5 fruit fly cellular contexts compared by ENCODE assay signal in genomic region chr2L:1981726-1982367, dm6.
TF ChIP-seq lines count a peak whose summit lies in the region.

Gene CG7289 (plus strand): TSS chr2L:1982217.

- no peak for TF ChIP-seq CTCF in whole organism, embryonic (GFP tag; optimal IDR thresholded peaks at IDR 0.05; lab: Kevin White, UChicago)

TF ChIP-seq in whole organism, adult, 20 proteins besides CTCF, POLR2A, EP300 and RAD21 (continues in another document):
- TF ChIP-seq cnc (optimal IDR thresholded peaks at IDR 0.05; lab: Kevin White, UChicago) (no peak), Crg-1 (GFP tag; optimal IDR thresholded peaks at IDR 0.05; lab: Kevin White, UChicago) (no peak), CG7101 (tag; optimal IDR thresholded peaks at IDR 0.05; lab: Kevin White, UChicago) (peak; percentile 18), kay (GFP tag; lab: Kevin White, UChicago; ENCODE audit: borderline replicate concordance) (no peak), Clk (GFP tag; optimal IDR thresholded peaks at IDR 0.05; lab: Kevin White, UChicago) (no peak), CG12768 (GFP tag; optimal IDR thresholded peaks at IDR 0.05; lab: Kevin White, UChicago) (peak; percentile 13), CG5204 (GFP tag; optimal IDR thresholded peaks at IDR 0.05; lab: Kevin White, UChicago) (no peak), Mnt (GFP tag; optimal IDR thresholded peaks at IDR 0.05; lab: Kevin White, UChicago) (peak; percentile 29), ovo (GFP tag; optimal IDR thresholded peaks at IDR 0.05; lab: Kevin White, UChicago) (no peak), Hr96 (GFP tag; optimal IDR thresholded peaks at IDR 0.05; lab: Kevin White, UChicago) (no peak), CG7045 (GFP tag; optimal IDR thresholded peaks at IDR 0.05; lab: Kevin White, UChicago) (no peak), toe (GFP tag; optimal IDR thresholded peaks at IDR 0.05; lab: Kevin White, UChicago) (peak; percentile 58), bab1 (GFP tag; optimal IDR thresholded peaks at IDR 0.05; lab: Kevin White, UChicago) (no peak), tj (GFP tag; optimal IDR thresholded peaks at IDR 0.05; lab: Kevin White, UChicago) (no peak), CG14711 (tag; optimal IDR thresholded peaks at IDR 0.05; lab: Kevin White, UChicago) (peak; percentile 0), CG11617 (GFP tag; optimal IDR thresholded peaks at IDR 0.05; lab: Kevin White, UChicago) (no peak), pad (GFP tag; optimal IDR thresholded peaks at IDR 0.05; lab: Kevin White, UChicago) (no peak), CG1620 (GFP tag; optimal IDR thresholded peaks at IDR 0.05; lab: Kevin White, UChicago) (no peak), CG33017 (tag; optimal IDR thresholded peaks at IDR 0.05; lab: Kevin White, UChicago) (no peak)

TF ChIP-seq in whole organism, embryonic, 481 proteins besides CTCF, POLR2A, EP300 and RAD21 (continues in another document):
- TF ChIP-seq CG15514 (GFP tag; optimal IDR thresholded peaks at IDR 0.05; lab: Kevin White, UChicago), result peak; percentile 29
- TF ChIP-seq inv (GFP tag; IDR thresholded peaks at IDR 0.05; lab: Robert Waterston, UW; ENCODE audit: partially characterized antibody), result peak; percentile 19; the same call in 1 of the 2 replicates
- TF ChIP-seq CG32532 (GFP tag; IDR thresholded peaks at IDR 0.05; lab: Robert Waterston, UW), result peak; percentile 22; the same call in 1 of the 2 replicates
- no peak for TF ChIP-seq az2 (GFP tag; optimal IDR thresholded peaks at IDR 0.05; lab: Kevin White, UChicago)
- TF ChIP-seq CG2116 (GFP tag; optimal IDR thresholded peaks at IDR 0.05; lab: Kevin White, UChicago), result peak; percentile 46
- no peak for TF ChIP-seq CG12942 (GFP tag; optimal IDR thresholded peaks at IDR 0.05; lab: Kevin White, UChicago)
- no peak for TF ChIP-seq gcm (GFP tag; optimal IDR thresholded peaks at IDR 0.05; lab: Kevin White, UChicago)
- peak; percentile 17 for TF ChIP-seq sug (tag; optimal IDR thresholded peaks at IDR 0.05; lab: Kevin White, UChicago)
- TF ChIP-seq cad (GFP tag; optimal IDR thresholded peaks at IDR 0.05; lab: Kevin White, UChicago), result no peak
- no peak for TF ChIP-seq CG1602 (GFP tag; optimal IDR thresholded peaks at IDR 0.05; lab: Kevin White, UChicago)
- TF ChIP-seq Hr39 (optimal IDR thresholded peaks at IDR 0.05; lab: Kevin White, UChicago), result no peak
- no peak for TF ChIP-seq CG8290 (GFP tag; optimal IDR thresholded peaks at IDR 0.05; lab: Kevin White, UChicago)
- peak in 1 of 2 experiments; percentile 35 for TF ChIP-seq CG8290 (tag; optimal IDR thresholded peaks at IDR 0.05; lab: Kevin White, UChicago)
- TF ChIP-seq CG4707 (GFP tag; optimal IDR thresholded peaks at IDR 0.05; lab: Kevin White, UChicago), result no peak
- TF ChIP-seq CG16863 (GFP tag; optimal IDR thresholded peaks at IDR 0.05; lab: Kevin White, UChicago), result no peak
- no peak for TF ChIP-seq Six4 (GFP tag; optimal IDR thresholded peaks at IDR 0.05; lab: Kevin White, UChicago)
- no peak for TF ChIP-seq CG12236 (GFP tag; optimal IDR thresholded peaks at IDR 0.05; lab: Kevin White, UChicago)
- no peak for TF ChIP-seq CG12104 (GFP tag; optimal IDR thresholded peaks at IDR 0.05; lab: Kevin White, UChicago)
- TF ChIP-seq slou (GFP tag; optimal IDR thresholded peaks at IDR 0.05; lab: Kevin White, UChicago), result no peak

TF ChIP-seq in whole organism, prepupa, 60 proteins besides CTCF, POLR2A, EP300 and RAD21:
- TF ChIP-seq topi (GFP tag; optimal IDR thresholded peaks at IDR 0.05; lab: Kevin White, UChicago), result peak; percentile 11
- TF ChIP-seq Eip93F (GFP tag; optimal IDR thresholded peaks at IDR 0.05; lab: Kevin White, UChicago), result peak; percentile 4
- no peak for TF ChIP-seq eg (GFP tag; IDR thresholded peaks at IDR 0.05; lab: Robert Waterston, UW)
- no peak for TF ChIP-seq Eip75B (GFP tag; optimal IDR thresholded peaks at IDR 0.05; lab: Kevin White, UChicago)
- TF ChIP-seq pdm3 (GFP tag; optimal IDR thresholded peaks at IDR 0.05; lab: Kevin White, UChicago), result no peak
- peak; percentile 29 for TF ChIP-seq Eip78C (GFP tag; lab: Kevin White, UChicago)
- no peak for TF ChIP-seq CG4318 (GFP tag; optimal IDR thresholded peaks at IDR 0.05; lab: Kevin White, UChicago)
- TF ChIP-seq dsx (GFP tag; optimal IDR thresholded peaks at IDR 0.05; lab: Kevin White, UChicago; ENCODE audit: poor library complexity, severe bottlenecking), result peak; percentile 9
- TF ChIP-seq Hr4 (GFP tag; optimal IDR thresholded peaks at IDR 0.05; lab: Kevin White, UChicago), result peak; percentile 46
- TF ChIP-seq CG31627 (GFP tag; optimal IDR thresholded peaks at IDR 0.05; lab: Kevin White, UChicago), result peak; percentile 12
- peak; percentile 29 for TF ChIP-seq lz (GFP tag; optimal IDR thresholded peaks at IDR 0.05; lab: Kevin White, UChicago)
- TF ChIP-seq Ets96B (tag; optimal IDR thresholded peaks at IDR 0.05; lab: Kevin White, UChicago), result no peak
- TF ChIP-seq acj6 (GFP tag; optimal IDR thresholded peaks at IDR 0.05; lab: Kevin White, UChicago), result no peak
- TF ChIP-seq esn (GFP tag; optimal IDR thresholded peaks at IDR 0.05; lab: Kevin White, UChicago), result peak; percentile 35
- no peak for TF ChIP-seq OdsH (GFP tag; optimal IDR thresholded peaks at IDR 0.05; lab: Kevin White, UChicago)
- peak; percentile 10 for TF ChIP-seq CG32006 (GFP tag; optimal IDR thresholded peaks at IDR 0.05; lab: Kevin White, UChicago)

TF ChIP-seq in whole organism, pupa, 21 proteins besides CTCF, POLR2A, EP300 and RAD21:
- no peak for TF ChIP-seq Ets98B (GFP tag; IDR thresholded peaks at IDR 0.05; lab: Robert Waterston, UW)
- TF ChIP-seq Pif1B (GFP tag; optimal IDR thresholded peaks at IDR 0.05; lab: Kevin White, UChicago), result no peak
- TF ChIP-seq Pif1A (GFP tag; optimal IDR thresholded peaks at IDR 0.05; lab: Kevin White, UChicago), result no peak
- no peak for TF ChIP-seq CG17806 (tag; optimal IDR thresholded peaks at IDR 0.05; lab: Kevin White, UChicago)
- no peak for TF ChIP-seq CG8301 (tag; optimal IDR thresholded peaks at IDR 0.05; lab: Kevin White, UChicago)
- no peak for TF ChIP-seq fd96Ca (GFP tag; IDR thresholded peaks at IDR 0.05; lab: Robert Waterston, UW)
- no peak for TF ChIP-seq gl (tag; optimal IDR thresholded peaks at IDR 0.05; lab: Kevin White, UChicago)
- no peak for TF ChIP-seq CG34367 (tag; optimal IDR thresholded peaks at IDR 0.05; lab: Kevin White, UChicago)
- TF ChIP-seq EcR (GFP tag; optimal IDR thresholded peaks at IDR 0.05; lab: Kevin White, UChicago), result peak; percentile 99
- TF ChIP-seq CG10348 (GFP tag; IDR thresholded peaks at IDR 0.05; lab: Robert Waterston, UW), result no peak
- no peak for TF ChIP-seq CG32121 (GFP tag; IDR thresholded peaks at IDR 0.05; lab: Robert Waterston, UW)
- TF ChIP-seq CG13204 (GFP tag; optimal IDR thresholded peaks at IDR 0.05; lab: Kevin White, UChicago), result no peak
- TF ChIP-seq Snoo (tag; optimal IDR thresholded peaks at IDR 0.05; lab: Kevin White, UChicago), result peak; percentile 4
- 0 out of 3 replicates have a peak, but pooled peaks have one; percentile 29 for TF ChIP-seq CG4496 (GFP tag; IDR thresholded peaks at IDR 0.05; lab: Robert Waterston, UW)
- TF ChIP-seq CG8159 (tag; optimal IDR thresholded peaks at IDR 0.05; lab: Kevin White, UChicago), result no peak
- no peak for TF ChIP-seq D1 (tag; optimal IDR thresholded peaks at IDR 0.05; lab: Kevin White, UChicago)
- no peak for TF ChIP-seq CG12605 (GFP tag; IDR thresholded peaks at IDR 0.05; lab: Robert Waterston, UW)

TF ChIP-seq in whole organism, wandering third instar larva, 38 proteins besides CTCF, POLR2A, EP300 and RAD21 (continues in another document):
- no peak for TF ChIP-seq Mio (GFP tag; optimal IDR thresholded peaks at IDR 0.05; lab: Kevin White, UChicago)
- no peak for TF ChIP-seq N (GFP tag; optimal IDR thresholded peaks at IDR 0.05; lab: Kevin White, UChicago)
- no peak for TF ChIP-seq GATAd (GFP tag; optimal IDR thresholded peaks at IDR 0.05; lab: Kevin White, UChicago)
- no peak for TF ChIP-seq Hnf4 (GFP tag; optimal IDR thresholded peaks at IDR 0.05; lab: Kevin White, UChicago)
- TF ChIP-seq sage (GFP tag; optimal IDR thresholded peaks at IDR 0.05; lab: Kevin White, UChicago), result peak; percentile 32
- TF ChIP-seq dl (GFP tag; optimal IDR thresholded peaks at IDR 0.05; lab: Kevin White, UChicago; ENCODE audit: insufficient read depth in 1 of 2, partially characterized antibody in 2 of 2), result no peak
- TF ChIP-seq ey (GFP tag; optimal IDR thresholded peaks at IDR 0.05; lab: Kevin White, UChicago), result no peak
- TF ChIP-seq OdsH (GFP tag; optimal IDR thresholded peaks at IDR 0.05; lab: Kevin White, UChicago), result no peak
- peak; percentile 18 for TF ChIP-seq h (GFP tag; optimal IDR thresholded peaks at IDR 0.05; lab: Kevin White, UChicago)
- no peak for TF ChIP-seq jim (GFP tag; optimal IDR thresholded peaks at IDR 0.05; lab: Kevin White, UChicago)
- peak; percentile 39 for TF ChIP-seq Hr83 (GFP tag; optimal IDR thresholded peaks at IDR 0.05; lab: Kevin White, UChicago; ENCODE audit: poor library complexity, severe bottlenecking)
- TF ChIP-seq Dfd (GFP tag; optimal IDR thresholded peaks at IDR 0.05; lab: Kevin White, UChicago), result no peak
- no peak for TF ChIP-seq CG9705 (GFP tag; optimal IDR thresholded peaks at IDR 0.05; lab: Kevin White, UChicago)
- TF ChIP-seq rgr (GFP tag; optimal IDR thresholded peaks at IDR 0.05; lab: Kevin White, UChicago), result peak; percentile 15
- no peak for TF ChIP-seq CG32264 (GFP tag; optimal IDR thresholded peaks at IDR 0.05; lab: Kevin White, UChicago)
- no peak for TF ChIP-seq tai (GFP tag; optimal IDR thresholded peaks at IDR 0.05; lab: Kevin White, UChicago)
- TF ChIP-seq Myc (optimal IDR thresholded peaks at IDR 0.05; lab: Kevin White, UChicago), result no peak
- TF ChIP-seq usp (GFP tag; optimal IDR thresholded peaks at IDR 0.05; lab: Kevin White, UChicago), result no peak
- TF ChIP-seq dmrt93B (GFP tag; optimal IDR thresholded peaks at IDR 0.05; lab: Kevin White, UChicago), result no peak
- TF ChIP-seq Vsx2 (GFP tag; optimal IDR thresholded peaks at IDR 0.05; lab: Kevin White, UChicago; ENCODE audit: partially characterized antibody), result no peak
- no peak for TF ChIP-seq Sp1 (GFP tag; optimal IDR thresholded peaks at IDR 0.05; lab: Kevin White, UChicago)
- no peak for TF ChIP-seq woc (GFP tag; optimal IDR thresholded peaks at IDR 0.05; lab: Kevin White, UChicago)
- TF ChIP-seq Jra (GFP tag; optimal IDR thresholded peaks at IDR 0.05; lab: Kevin White, UChicago), result no peak
- TF ChIP-seq HLH106 (tag; optimal IDR thresholded peaks at IDR 0.05; lab: Kevin White, UChicago), result no peak
- no peak for TF ChIP-seq pan (optimal IDR thresholded peaks at IDR 0.05; lab: Kevin White, UChicago)
- TF ChIP-seq Rel (GFP tag; optimal IDR thresholded peaks at IDR 0.05; lab: Kevin White, UChicago), result no peak
- peak; percentile 68 for TF ChIP-seq Rel (tag; optimal IDR thresholded peaks at IDR 0.05; lab: Kevin White, UChicago)
- no peak for TF ChIP-seq fru (GFP tag; optimal IDR thresholded peaks at IDR 0.05; lab: Kevin White, UChicago)
- no peak for TF ChIP-seq lola (GFP tag; optimal IDR thresholded peaks at IDR 0.05; lab: Kevin White, UChicago)
- peak; percentile 16 for TF ChIP-seq br (GFP tag; optimal IDR thresholded peaks at IDR 0.05; lab: Kevin White, UChicago)
- no peak for TF ChIP-seq psq (GFP tag; optimal IDR thresholded peaks at IDR 0.05; lab: Kevin White, UChicago)
- no peak for TF ChIP-seq brk (GFP tag; optimal IDR thresholded peaks at IDR 0.05; lab: Kevin White, UChicago)
